Worm (Caenorhabditis elegans) whole organism, L4/young adult: ENCODE results near the gene gcsh-1.

Experiments used
- W03F9.2 ChIP-seq: fragments of 150-350 bp; optimal IDR thresholded peaks from 2 replicates; lab custom pipeline; 2014; ENCODE audit warnings: missing biosample characterization, missing genetic modification characterization
- dao-5 ChIP-seq: sonication (generic microtip); optimal IDR thresholded peaks from 2 replicates; lab custom pipeline; 2016; ENCODE audit warnings: missing genotype, missing genetic modification characterization, moderate library complexity, missing compliant biosample characterization
- him-1 ChIP-seq: sonication (generic microtip); optimal IDR thresholded peaks from 2 replicates; lab custom pipeline; 2016; ENCODE audit warnings: missing genotype, missing genetic modification reagents, missing genetic modification characterization, missing compliant biosample characterization

gcsh-1 gene

DNA sequence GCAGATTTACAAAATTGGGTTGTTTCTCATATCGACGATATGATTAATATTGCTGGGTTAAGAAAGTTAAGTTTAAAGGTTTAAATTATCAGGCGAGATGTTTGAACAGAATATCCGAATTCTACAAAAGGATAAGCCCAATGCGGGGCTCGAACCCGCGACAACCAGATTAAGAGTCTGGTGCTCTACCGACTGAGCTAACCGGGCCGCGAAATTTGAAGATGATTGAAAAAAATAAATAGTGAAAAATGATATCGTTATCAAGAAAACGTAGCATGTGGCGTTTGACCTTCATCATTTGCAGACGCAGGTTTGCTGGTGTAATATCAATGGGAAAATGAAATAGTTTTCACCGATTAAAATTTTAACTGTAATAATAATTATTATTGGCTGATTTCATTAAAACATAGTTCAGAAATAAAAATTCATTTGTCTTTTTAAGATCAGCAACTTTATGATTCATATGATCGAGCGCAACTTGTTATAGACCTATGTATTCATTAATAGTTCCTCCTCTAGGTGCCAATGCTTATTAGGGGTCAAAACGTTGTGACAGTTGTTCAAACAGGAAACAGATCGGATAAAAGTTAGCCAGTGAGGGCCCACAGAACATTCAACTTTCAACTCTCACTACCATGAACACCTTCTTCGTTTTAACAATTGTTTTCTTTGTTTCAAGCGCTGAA lies 36.0 kb downstream of the gcsh-1 start, which contains the start of gene M163.11:
Gene M163.11 (plus strand): TSS at position 636 of the 686 bp plus-strand sequence.
- TF ChIP-seq W03F9.2 (tag; lab: Kevin White, UChicago) (no peak), dao-5 (tag; lab: Kevin White, UChicago) (peak; percentile 48)

DNA sequence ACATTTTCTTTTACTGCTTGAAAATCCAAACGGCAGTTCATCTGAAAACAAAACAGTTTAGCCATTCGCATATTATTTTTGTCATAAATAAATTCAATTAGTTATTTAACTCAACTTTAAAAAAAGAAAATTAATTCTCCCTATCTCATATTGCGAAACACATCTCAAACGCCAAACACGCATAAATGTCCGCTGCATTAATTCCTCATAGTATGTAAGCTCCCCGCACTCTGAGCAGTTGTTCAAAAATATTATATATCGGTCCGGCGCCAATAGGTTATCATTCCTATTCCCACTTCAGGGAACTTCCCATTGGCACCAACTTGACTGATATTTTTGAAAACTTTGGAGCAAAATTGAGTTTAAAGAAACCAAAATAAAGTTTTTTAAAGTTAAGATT lies 36.7 kb downstream of the gcsh-1 start:
- TF ChIP-seq him-1 = no peak
- TF ChIP-seq W03F9.2 (tag; lab: Kevin White, UChicago) = no peak
- TF ChIP-seq dao-5 (tag; lab: Kevin White, UChicago) = no peak

DNA sequence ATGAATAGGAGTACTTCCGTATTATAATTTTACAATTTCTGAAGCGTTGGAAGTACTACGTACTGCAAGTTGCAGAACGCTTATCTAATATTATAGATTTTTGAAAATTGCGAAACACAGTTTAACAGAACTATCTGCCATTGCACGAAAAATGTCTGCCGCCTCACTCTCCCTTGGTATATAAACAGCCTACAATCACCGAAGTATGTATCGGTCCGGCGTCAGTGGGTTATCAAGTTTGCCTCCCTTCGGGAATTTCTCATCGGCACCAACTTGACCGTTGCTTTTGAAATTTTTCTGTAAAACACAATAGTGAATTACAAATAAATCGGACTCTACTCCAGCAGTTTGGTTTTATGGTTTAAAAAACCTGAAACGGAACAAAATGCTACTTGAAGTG lies 37.5 kb downstream of the gcsh-1 start:
- TF ChIP-seq W03F9.2 (tag; lab: Kevin White, UChicago) (no peak), dao-5 (tag; lab: Kevin White, UChicago) (no peak), him-1 (no peak)

DNA sequence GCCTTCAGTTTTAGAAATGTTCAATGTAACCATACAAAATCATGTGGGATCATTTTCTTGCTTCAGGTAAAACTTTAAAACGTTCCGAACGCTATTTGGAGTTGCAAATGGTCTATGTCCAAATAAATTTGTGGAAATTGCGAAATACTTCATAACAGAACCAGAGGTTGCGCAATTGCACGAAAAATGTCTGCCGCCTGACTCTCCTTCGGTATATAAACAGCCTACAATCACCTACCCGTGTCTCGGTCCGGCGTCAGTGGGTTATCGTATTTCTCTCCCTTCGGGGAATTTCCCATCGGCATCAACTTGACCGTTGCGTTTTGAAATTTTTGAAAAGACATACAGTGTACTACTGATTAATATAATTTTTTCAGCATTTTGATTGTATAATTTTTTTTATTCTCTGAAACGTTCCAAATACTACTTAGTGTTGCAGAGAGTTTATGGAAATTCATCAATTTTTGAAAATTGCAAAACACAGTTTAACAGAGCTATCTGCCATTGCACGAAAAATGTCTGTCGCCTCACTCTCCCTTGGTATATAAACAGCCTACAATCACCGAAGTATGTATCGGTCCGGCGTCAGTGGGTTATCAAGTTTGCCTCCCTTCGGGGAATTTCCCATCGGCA lies 38.1 kb downstream of the gcsh-1 start:
- TF ChIP-seq W03F9.2 (tag; lab: Kevin White, UChicago) (peak; percentile 20), dao-5 (tag; lab: Kevin White, UChicago) (peak; percentile 4), him-1 (no peak)

DNA sequence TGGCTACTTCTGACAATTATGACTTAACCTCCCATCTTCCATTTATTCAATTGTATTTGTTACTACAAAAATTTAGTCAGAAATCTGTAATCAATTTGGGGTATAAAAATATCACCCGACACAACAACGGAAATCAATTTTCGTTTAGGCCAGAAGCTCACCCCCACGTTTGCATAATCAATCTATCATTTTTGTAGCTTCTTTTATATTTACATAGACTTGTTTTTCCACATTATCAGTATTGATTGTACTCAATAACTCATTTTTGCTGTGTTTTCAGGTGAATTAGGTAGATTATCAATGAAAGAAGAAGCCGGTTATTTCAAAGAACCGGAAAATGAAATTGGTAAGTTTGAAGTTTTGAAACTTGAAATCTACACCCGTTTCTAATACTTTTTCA lies 41.1 kb downstream of the gcsh-1 start, which contains the start of gene M163.5:
Gene M163.5 (plus strand): TSS at position 301 of the 400 bp plus-strand sequence.
- TF ChIP-seq W03F9.2 (tag; lab: Kevin White, UChicago) (no peak), dao-5 (tag; lab: Kevin White, UChicago) (no peak), him-1 (no peak)

DNA sequence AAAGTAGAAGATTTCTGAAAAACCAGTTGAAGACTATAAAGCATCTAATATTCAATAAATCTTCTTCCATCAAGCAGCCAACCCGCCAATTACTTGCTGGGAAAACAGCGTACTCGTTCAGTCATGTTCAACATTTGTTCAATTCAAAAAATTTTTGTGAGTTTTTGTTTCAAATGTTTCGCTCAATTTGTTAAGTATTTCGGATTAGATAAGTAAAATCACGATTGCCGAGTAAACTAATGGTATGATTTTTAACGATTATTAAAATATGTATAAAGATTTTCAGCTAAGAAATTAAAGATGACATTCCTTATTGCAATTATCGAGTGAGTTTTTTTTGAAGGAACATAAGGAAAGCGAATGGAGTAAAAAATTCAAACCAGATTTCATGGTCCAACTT lies 44.2 kb downstream of the gcsh-1 start, which contains the start of gene M163.10:
Gene M163.10 (plus strand): TSS at position 301 of the 400 bp plus-strand sequence.
- TF ChIP-seq him-1 (no peak), W03F9.2 (tag; lab: Kevin White, UChicago) (no peak), dao-5 (tag; lab: Kevin White, UChicago) (no peak)

DNA sequence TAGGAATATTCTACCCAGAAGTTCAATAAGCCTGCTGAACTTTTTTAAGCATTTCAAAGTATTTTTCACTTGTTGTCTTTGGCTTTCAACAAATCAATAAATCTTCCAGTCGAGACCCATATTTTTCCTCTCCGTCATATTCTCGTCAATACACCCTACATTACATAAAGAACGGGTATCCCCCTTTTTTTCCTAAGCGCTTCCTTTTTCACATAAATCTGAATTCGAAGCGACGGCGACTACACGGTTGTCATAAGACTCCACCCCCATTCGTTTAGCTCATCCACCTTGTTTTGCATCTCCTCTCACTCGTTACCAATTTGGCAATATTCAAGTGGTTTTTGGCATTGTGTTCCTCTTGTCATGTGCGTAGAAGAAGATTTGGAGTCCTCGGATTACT lies 45.6 kb downstream of the gcsh-1 start, which contains the start of gene M163.9:
Gene M163.9 (plus strand): TSS at position 301 of the 400 bp plus-strand sequence.
- no peak for TF ChIP-seq him-1
- no peak for TF ChIP-seq dao-5 (tag; lab: Kevin White, UChicago)
- no peak for TF ChIP-seq W03F9.2 (tag; lab: Kevin White, UChicago)

DNA sequence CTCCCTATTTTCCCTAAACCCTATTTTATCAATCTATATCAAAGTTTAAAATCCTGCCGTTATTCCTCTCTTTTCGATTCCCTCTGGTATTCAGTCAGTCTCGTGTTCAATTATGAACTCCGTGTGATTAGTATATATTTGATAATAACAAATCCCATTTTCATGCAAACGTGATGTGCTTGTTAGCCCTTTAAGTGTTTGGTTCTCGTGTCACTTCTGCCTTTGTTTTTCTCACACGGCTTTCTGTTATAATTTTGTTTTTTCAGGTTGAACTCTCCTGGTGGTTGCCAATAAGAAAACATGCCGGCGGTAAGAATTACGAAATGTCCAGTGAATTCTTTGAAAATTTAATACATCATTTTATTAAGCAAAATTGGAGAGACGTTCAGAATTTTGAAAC lies 48.3 kb downstream of the gcsh-1 start, which contains the start of gene M163.21:
Gene M163.21 (plus strand): TSS at position 301 of the 400 bp plus-strand sequence.
- TF ChIP-seq dao-5 (tag; lab: Kevin White, UChicago) = no peak
- TF ChIP-seq him-1 = no peak
- no peak for TF ChIP-seq W03F9.2 (tag; lab: Kevin White, UChicago)

DNA sequence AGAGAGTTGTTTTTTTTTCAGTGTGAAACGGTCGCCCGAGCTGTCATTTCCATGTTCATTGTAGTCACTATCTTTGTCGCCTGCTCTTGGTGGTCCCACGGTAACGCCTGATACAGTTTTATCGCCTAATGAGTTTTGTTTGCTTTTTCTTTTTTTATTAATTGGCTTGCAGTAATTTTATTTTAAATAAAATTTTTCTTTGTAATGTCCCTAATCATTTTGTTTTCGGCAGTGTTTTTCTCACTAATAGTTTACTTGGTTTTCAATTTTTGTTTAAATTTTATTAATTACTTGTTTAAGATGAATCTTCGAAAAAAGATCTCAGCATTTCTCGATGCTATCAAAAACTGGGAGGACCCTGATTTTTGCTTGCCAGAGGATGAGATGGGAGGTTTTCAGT lies 49.3 kb downstream of the gcsh-1 start, which contains the start of gene M163.22:
Gene M163.22 (plus strand): TSS at position 301 of the 400 bp plus-strand sequence.
- TF ChIP-seq him-1 = no peak
- no peak for TF ChIP-seq dao-5 (tag; lab: Kevin White, UChicago)
- TF ChIP-seq W03F9.2 (tag; lab: Kevin White, UChicago) = no peak

DNA sequence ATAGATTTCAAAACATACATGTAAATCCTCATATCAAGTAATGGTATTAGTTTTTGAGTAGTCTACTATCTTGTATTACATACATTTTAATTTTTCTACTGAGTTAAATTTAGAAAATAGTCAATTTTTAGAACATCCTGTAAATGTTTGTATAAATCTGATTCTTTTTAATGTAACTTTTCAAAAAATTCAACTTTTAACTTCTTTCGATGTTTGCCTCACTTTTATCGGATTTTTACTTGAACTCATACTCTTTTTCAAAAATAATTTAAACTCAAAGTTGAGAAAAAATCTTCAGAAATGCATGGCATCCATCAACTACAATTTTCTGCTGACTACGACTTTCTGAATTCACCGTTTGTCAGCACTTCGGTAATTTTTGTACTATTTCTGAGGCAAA lies 50.4 kb downstream of the gcsh-1 start, which contains the start of gene M163.7:
Gene M163.7 (plus strand): TSS at position 301 of the 400 bp plus-strand sequence.
- no peak for TF ChIP-seq him-1
- TF ChIP-seq dao-5 (tag; lab: Kevin White, UChicago) = no peak
- no peak for TF ChIP-seq W03F9.2 (tag; lab: Kevin White, UChicago)
